Fruit fly (Drosophila melanogaster) whole organism, embryonic: ENCODE data around the gene wapl.

Source experiments
- Bdp1 ChIP-seq: fragments of 200-800 bp; sonication (Bioruptor generic); optimal IDR thresholded peaks from 3 replicates; lab custom pipeline; 2016; ENCODE audit warnings: missing biosample characterization, missing genetic modification characterization
- BtbVII ChIP-seq: fragments of 200-800 bp; sonication (Bioruptor generic); optimal IDR thresholded peaks from 3 replicates; lab custom pipeline; 2017; ENCODE audit warnings: missing biosample characterization, mild to moderate bottlenecking, missing genetic modification characterization
- CG11723 ChIP-seq: fragments of 200-800 bp; sonication (Bioruptor generic); optimal IDR thresholded peaks from 2 replicates; lab custom pipeline; 2017; ENCODE audit warnings: missing biosample characterization, mild to moderate bottlenecking, missing genetic modification characterization
- CG12155 ChIP-seq: fragments of 200-800 bp; sonication (Bioruptor generic); optimal IDR thresholded peaks from 3 replicates; lab custom pipeline; 2016; ENCODE audit warnings: missing biosample characterization, missing genetic modification characterization
- CG13296 ChIP-seq: fragments of 200-800 bp; sonication (Bioruptor generic); optimal IDR thresholded peaks from 3 replicates; lab custom pipeline; 2018; ENCODE audit warnings: missing biosample characterization, mild to moderate bottlenecking, missing genetic modification characterization
- CG13775 ChIP-seq: fragments of 200-800 bp; sonication (Bioruptor generic); optimal IDR thresholded peaks from 3 replicates; lab custom pipeline; 2017; ENCODE audit warnings: missing biosample characterization, mild to moderate bottlenecking, missing genetic modification characterization
- CG14014 ChIP-seq: fragments of 200-800 bp; sonication (Bioruptor generic); IDR thresholded peaks from 2 replicates; pipeline ENCODE4 v1.3.6; 2022; ENCODE audit warnings: missing biosample characterization, missing genetic modification characterization
- CG14860 ChIP-seq: fragments of 200-800 bp; sonication (Bioruptor generic); IDR thresholded peaks from 3 replicates; pipeline ENCODE4 v1.3.6; 2022; ENCODE audit warnings: missing biosample characterization, missing genetic modification characterization; ENCODE audit not compliant: partially characterized antibody
- CG15011 ChIP-seq: fragments of 200-800 bp; sonication (Bioruptor generic); optimal IDR thresholded peaks from 3 replicates; lab custom pipeline; 2018; ENCODE audit warnings: missing biosample characterization, mild to moderate bottlenecking, missing genetic modification characterization
- CG15269 ChIP-seq: fragments of 200-800 bp; sonication (Bioruptor generic); optimal IDR thresholded peaks from 2 replicates; lab custom pipeline; 2018; ENCODE audit warnings: missing biosample characterization, mild to moderate bottlenecking, missing genetic modification characterization, moderate library complexity
- CG18262 ChIP-seq: fragments of 200-800 bp; optimal IDR thresholded peaks from 3 replicates; lab custom pipeline; 2019; ENCODE audit warnings: missing biosample characterization, mild to moderate bottlenecking, missing genetic modification characterization, moderate library complexity
- CG33557 ChIP-seq: fragments of 200-800 bp; sonication (Bioruptor generic); optimal IDR thresholded peaks from 2 replicates; lab custom pipeline; 2019; ENCODE audit warnings: missing biosample characterization, mild to moderate bottlenecking, missing genetic modification characterization, moderate library complexity
- CG4730 ChIP-seq: fragments of 200-800 bp; sonication (Bioruptor generic); IDR thresholded peaks from 2 replicates; pipeline ENCODE4 v1.3.6; 2022; ENCODE audit warnings: missing biosample characterization, missing genetic modification characterization
- CG9817 ChIP-seq: fragments of 200-800 bp; sonication (Bioruptor generic); optimal IDR thresholded peaks from 2 replicates; lab custom pipeline; 2018; ENCODE audit warnings: missing biosample characterization, mild to moderate bottlenecking, missing genetic modification characterization, moderate library complexity
- CTCF ChIP-seq: fragments of 200-800 bp; sonication (Bioruptor generic); optimal IDR thresholded peaks from 2 replicates; lab custom pipeline; 2017; ENCODE audit warnings: missing biosample characterization, mild to moderate bottlenecking, missing genetic modification characterization, moderate library complexity
- Chrac-16 ChIP-seq: fragments of 200-800 bp; sonication (Bioruptor generic); optimal IDR thresholded peaks from 3 replicates; lab custom pipeline; 2016; ENCODE audit warnings: missing biosample characterization, missing genetic modification characterization
- CkIIα-i1 ChIP-seq: fragments of 200-800 bp; sonication (Bioruptor generic); IDR thresholded peaks from 2 replicates; pipeline ENCODE4 v1.3.6; 2022; ENCODE audit warnings: missing biosample characterization, missing genetic modification characterization
- Deaf1 ChIP-seq: fragments of 200-800 bp; optimal IDR thresholded peaks from 3 replicates; lab custom pipeline; 2019; ENCODE audit warnings: missing biosample characterization, mild to moderate bottlenecking, missing genetic modification characterization, moderate library complexity
- Dfd ChIP-seq, 2 experiments: fragments of >200 bp; optimal IDR thresholded peaks; 2 replicates each; lab custom pipeline; 2017; ENCODE audit warnings: missing biosample characterization in 2 of 2, missing genetic modification characterization in 2 of 2
- Dip2 ChIP-seq: fragments of 200-800 bp; sonication (Bioruptor generic); IDR thresholded peaks from 2 replicates; pipeline ENCODE4 v1.3.6; 2022; ENCODE audit warnings: missing biosample characterization, missing genetic modification characterization
- Drgx ChIP-seq: fragments of 200-800 bp; sonication (Bioruptor generic); IDR thresholded peaks from 2 replicates; pipeline ENCODE4 v1.3.6; 2022; ENCODE audit warnings: missing biosample characterization, missing genetic modification characterization
- ERR ChIP-seq: fragments of 200-800 bp; sonication (Bioruptor generic); optimal IDR thresholded peaks from 2 replicates; lab custom pipeline; 2016; ENCODE audit warnings: missing biosample characterization, missing genetic modification characterization
- GATAe ChIP-seq: fragments of 200-800 bp; sonication (Bioruptor generic); conservative IDR thresholded peaks from 2 replicates; pipeline ENCODE4 v1.3.6; 2022; ENCODE audit warnings: missing biosample characterization, missing genetic modification characterization
- HHEX ChIP-seq: fragments of 200-800 bp; sonication (Bioruptor generic); optimal IDR thresholded peaks from 3 replicates; lab custom pipeline; 2017; ENCODE audit warnings: missing biosample characterization, mild to moderate bottlenecking, missing genetic modification characterization, missing genetic modification reagents
- HLH3B ChIP-seq: fragments of 200-800 bp; sonication (Bioruptor generic); IDR thresholded peaks from 2 replicates; pipeline ENCODE4 v1.3.6; 2022; ENCODE audit warnings: missing biosample characterization, missing genetic modification characterization
- Lhr ChIP-seq: fragments of 200-800 bp; sonication (Bioruptor generic); optimal IDR thresholded peaks from 3 replicates; lab custom pipeline; 2017; ENCODE audit warnings: mild to moderate bottlenecking, missing biosample characterization, missing genetic modification reagents, missing genetic modification characterization
- Mrtf ChIP-seq: fragments of 200-800 bp; sonication (Bioruptor generic); IDR thresholded peaks from 3 replicates; pipeline ENCODE4 v1.3.6; 2022; ENCODE audit warnings: missing biosample characterization, missing genetic modification characterization
- Nf-YC ChIP-seq: fragments of 200-800 bp; optimal IDR thresholded peaks from 3 replicates; lab custom pipeline; 2019; ENCODE audit warnings: missing biosample characterization, mild to moderate bottlenecking, missing genetic modification characterization, moderate library complexity
- Optix ChIP-seq: fragments of 200-800 bp; sonication (Bioruptor generic); IDR thresholded peaks from 3 replicates; pipeline ENCODE4 v1.3.6; 2022; ENCODE audit warnings: missing biosample characterization, missing genetic modification characterization
- Six4 ChIP-seq: fragments of 200-800 bp; sonication (Bioruptor generic); optimal IDR thresholded peaks from 2 replicates; lab custom pipeline; 2016; ENCODE audit warnings: missing biosample characterization, missing genetic modification characterization
- amos ChIP-seq: fragments of 200-800 bp; sonication (Bioruptor generic); IDR thresholded peaks from 2 replicates; pipeline ENCODE4 v1.3.6; 2022; ENCODE audit warnings: missing biosample characterization, missing genetic modification characterization; ENCODE audit not compliant: partially characterized antibody
- chn ChIP-seq: fragments of 200-800 bp; sonication (Bioruptor generic); optimal IDR thresholded peaks from 2 replicates; lab custom pipeline; 2016; ENCODE audit warnings: missing biosample characterization, missing genetic modification characterization
- fd64A ChIP-seq: fragments of 200-800 bp; sonication (Bioruptor generic); optimal IDR thresholded peaks from 3 replicates; lab custom pipeline; 2018; ENCODE audit warnings: missing biosample characterization, mild to moderate bottlenecking, missing genetic modification characterization
- gem ChIP-seq: fragments of 200-800 bp; sonication (Bioruptor generic); optimal IDR thresholded peaks from 2 replicates; lab custom pipeline; 2019; ENCODE audit warnings: missing biosample characterization, mild to moderate bottlenecking, missing genetic modification characterization, moderate library complexity
- gsb ChIP-seq: fragments of 200-800 bp; sonication (Bioruptor generic); IDR thresholded peaks from 2 replicates; pipeline ENCODE4 v1.3.6; 2022; ENCODE audit warnings: missing biosample characterization, missing genetic modification characterization
- hkb ChIP-seq, 2 experiments: fragments of 200-800 bp in 1 of 2; fragments of >200 bp in 1 of 2; sonication (Bioruptor generic) in 1 of 2; IDR thresholded peaks in 1 of 2; optimal IDR thresholded peaks in 1 of 2; 2 replicates each; pipeline versions ENCODE4 v1.3.6 to Lab custom; 2017 to 2022; ENCODE audit warnings: missing biosample characterization in 1 of 2, missing genetic modification characterization in 1 of 2
- kay ChIP-seq: fragments of 200-800 bp; sonication (Bioruptor generic); optimal IDR thresholded peaks from 2 replicates; lab custom pipeline; 2016; ENCODE audit warnings: missing biosample characterization, missing genetic modification characterization
- klu ChIP-seq: fragments of 200-800 bp; sonication (Bioruptor generic); IDR thresholded peaks from 2 replicates; pipeline ENCODE4 v1.3.6; 2022; ENCODE audit warnings: missing biosample characterization, missing genetic modification characterization
- kni ChIP-seq: fragments of 200-800 bp; sonication (Bioruptor generic); optimal IDR thresholded peaks from 3 replicates; lab custom pipeline; 2017; ENCODE audit warnings: mild to moderate bottlenecking, missing biosample characterization, missing genetic modification reagents, missing genetic modification characterization
- oc ChIP-seq: fragments of 200-800 bp; sonication (Bioruptor generic); optimal IDR thresholded peaks from 2 replicates; lab custom pipeline; 2018; ENCODE audit warnings: missing biosample characterization, mild to moderate bottlenecking, missing genetic modification characterization, moderate library complexity
- org-1 ChIP-seq: fragments of 200-800 bp; sonication (Bioruptor generic); optimal IDR thresholded peaks from 2 replicates; lab custom pipeline; 2017; ENCODE audit warnings: missing biosample characterization, missing genetic modification characterization
- pan ChIP-seq, 4 experiments: fragments of >200 bp in 3 of 4; fragments of 200-800 bp in 1 of 4; sonication (Bioruptor generic) in 1 of 4; optimal IDR thresholded peaks in 3 of 4; IDR thresholded peaks in 1 of 4; 2 replicates each; pipeline versions ENCODE4 v1.3.6 to Lab custom; 2017 to 2022; ENCODE audit warnings: missing biosample characterization in 2 of 4, missing genetic modification characterization in 2 of 4, mixed read lengths in 1 of 4
- rib ChIP-seq: fragments of 200-800 bp; sonication (Bioruptor generic); IDR thresholded peaks from 2 replicates; pipeline ENCODE4 v1.3.6; 2022; ENCODE audit warnings: missing biosample characterization, missing genetic modification characterization
- tgo ChIP-seq: fragments of 200-800 bp; sonication (Bioruptor generic); IDR thresholded peaks from 3 replicates; pipeline ENCODE4 v1.3.6; 2022; ENCODE audit warnings: missing biosample characterization, missing genetic modification characterization
- tll ChIP-seq, 2 experiments: fragments of 200-800 bp in 1 of 2; fragments of >200 bp in 1 of 2; sonication (Bioruptor generic) in 1 of 2; optimal IDR thresholded peaks; 2 replicates each; lab custom pipeline; 2017 to 2019; ENCODE audit warnings: missing biosample characterization in 2 of 2, missing genetic modification characterization in 2 of 2, mild to moderate bottlenecking in 1 of 2, moderate library complexity in 1 of 2
- toy ChIP-seq: fragments of 200-800 bp; sonication (Bioruptor generic); IDR thresholded peaks from 2 replicates; pipeline ENCODE4 v1.3.6; 2022; ENCODE audit warnings: missing biosample characterization, missing genetic modification characterization
- ttk ChIP-seq: fragments of 200-800 bp; sonication (Bioruptor generic); IDR thresholded peaks from 2 replicates; pipeline ENCODE4 v2.1.2; 2022; ENCODE audit warnings: missing biosample characterization, missing genetic modification characterization
- vfl ChIP-seq: fragments of 200-800 bp; sonication (Bioruptor generic); optimal IDR thresholded peaks from 2 replicates; lab custom pipeline; 2016; ENCODE audit warnings: missing biosample characterization, missing genetic modification characterization
- zf30C ChIP-seq: fragments of 200-800 bp; sonication (Bioruptor generic); optimal IDR thresholded peaks from 3 replicates; lab custom pipeline; 2018; ENCODE audit warnings: missing biosample characterization, mild to moderate bottlenecking, missing genetic modification characterization

Gene wapl

dm6 chrX:2137587-2138341 is 21.0 kb downstream of the wapl start (continued):
- TF ChIP-seq tgo (GFP tag; lab: Robert Waterston, UW) (peak; percentile 99), CG4730 (GFP tag; lab: Robert Waterston, UW) (peak; percentile 98), CG13296 (GFP tag; lab: Kevin White, UChicago) (peak; percentile 100), CG13775 (GFP tag; lab: Kevin White, UChicago) (peak; percentile 98), Deaf1 (tag; lab: Kevin White, UChicago) (peak; percentile 87), tll (GFP tag; optimal IDR thresholded peaks at IDR 0.05; lab: Kevin White, UChicago) (no peak), CG15011 (GFP tag; lab: Kevin White, UChicago) (peak; percentile 99), pan (optimal IDR thresholded peaks at IDR 0.05; lab: Kevin White, UChicago) (no peak), pan (GFP tag; optimal IDR thresholded peaks at IDR 0.05 in 1 of 2, IDR thresholded peaks at IDR 0.05 in 1 of 2) (peak in 1 of 2 experiments; percentile 99), vfl (GFP tag; lab: Kevin White, UChicago) (peak; percentile 96), fd64A (GFP tag; lab: Kevin White, UChicago) (peak; percentile 97), org-1 (GFP tag; lab: Kevin White, UChicago) (peak; percentile 98), Dfd (GFP tag; optimal IDR thresholded peaks at IDR 0.05; lab: Kevin White, UChicago) (no peak), GATAe (GFP tag; lab: Robert Waterston, UW) (peak; percentile 97), klu (GFP tag; lab: Robert Waterston, UW) (peak; percentile 98), gsb (peak; percentile 98), BtbVII (GFP tag; lab: Kevin White, UChicago) (peak; percentile 99), Nf-YC (tag; lab: Kevin White, UChicago) (peak; percentile 92), CG14014 (peak; percentile 99), Six4 (GFP tag; lab: Kevin White, UChicago) (peak; percentile 98), Lhr (GFP tag; lab: Kevin White, UChicago) (peak; percentile 96), CG14860 (peak; percentile 77), CG12155 (peak; percentile 97), chn (peak; percentile 96), CG9817 (tag; lab: Kevin White, UChicago) (peak; percentile 99), CG33557 (peak; percentile 99), Chrac-16 (peak; percentile 98), Mrtf (GFP tag; lab: Robert Waterston, UW) (peak; percentile 98), CG18262 (tag; lab: Kevin White, UChicago) (peak; percentile 99), ttk (GFP tag; lab: Robert Waterston, UW) (peak; percentile 98), amos (0 out of 2 replicates have a peak, but pooled peaks have one; percentile 5), CG15269 (peak; percentile 99), HLH3B (GFP tag; lab: Robert Waterston, UW) (peak; percentile 99), toy (GFP tag; lab: Robert Waterston, UW) (peak; percentile 98), oc (tag; lab: Kevin White, UChicago) (peak; percentile 99), zf30C (peak; percentile 48), kay (GFP tag; lab: Kevin White, UChicago) (peak; percentile 94), Dip2 (GFP tag; lab: Robert Waterston, UW) (peak; percentile 82), CkIIα-i1 (GFP tag; lab: Robert Waterston, UW) (peak; percentile 89), rib (peak; percentile 99), ERR (GFP tag; lab: Kevin White, UChicago) (peak; percentile 94), gem (tag; lab: Kevin White, UChicago) (peak; percentile 100), Drgx (GFP tag; lab: Robert Waterston, UW) (peak; percentile 98), HHEX (GFP tag; lab: Kevin White, UChicago) (peak; percentile 99), Optix (peak; percentile 93), CG11723 (GFP tag; lab: Kevin White, UChicago) (peak; percentile 99), kni (GFP tag; lab: Kevin White, UChicago) (peak; percentile 94), hkb (optimal IDR thresholded peaks at IDR 0.05; lab: Kevin White, UChicago) (peak; percentile 14), hkb (GFP tag; IDR thresholded peaks at IDR 0.05; lab: Robert Waterston, UW) (peak; percentile 99), Bdp1 (peak; percentile 87), CTCF (GFP tag; lab: Kevin White, UChicago) (peak; percentile 79)
